Fruit fly (Drosophila melanogaster): ENCODE data around the gene CG9498.

The CG9498 gene

dm6 chr2L:6350984-6351808, at the start of gene CG9498:
CG9498 (minus strand) TSS chr2L:6351034.
- TF ChIP-seq tj (GFP tag; optimal IDR thresholded peaks at IDR 0.05) = peak; percentile 61
- TF ChIP-seq CG7101 (tag; optimal IDR thresholded peaks at IDR 0.05) = peak; percentile 93
- no peak for TF ChIP-seq bab1 (GFP tag; optimal IDR thresholded peaks at IDR 0.05)
- TF ChIP-seq toe (GFP tag; optimal IDR thresholded peaks at IDR 0.05) = peak; percentile 38
- TF ChIP-seq CG11617 (GFP tag; optimal IDR thresholded peaks at IDR 0.05) = peak; percentile 89
- peak; percentile 31 for TF ChIP-seq Crg-1 (GFP tag; optimal IDR thresholded peaks at IDR 0.05)
- TF ChIP-seq CG14711 (tag; optimal IDR thresholded peaks at IDR 0.05) = peak; percentile 86
- peak; percentile 2 for TF ChIP-seq ovo (GFP tag; optimal IDR thresholded peaks at IDR 0.05)
- peak; percentile 47 for TF ChIP-seq CG7045 (GFP tag; optimal IDR thresholded peaks at IDR 0.05)
- peak; percentile 34 for TF ChIP-seq cic (GFP tag; optimal IDR thresholded peaks at IDR 0.05)
- peak; percentile 72 for TF ChIP-seq CG5204 (GFP tag; optimal IDR thresholded peaks at IDR 0.05)
- peak; percentile 96 for TF ChIP-seq CG12768 (GFP tag; optimal IDR thresholded peaks at IDR 0.05)
- TF ChIP-seq Clk (GFP tag; optimal IDR thresholded peaks at IDR 0.05) = peak; percentile 91
- peak; percentile 32 for TF ChIP-seq Hr96 (GFP tag; optimal IDR thresholded peaks at IDR 0.05)
- peak; percentile 97 for TF ChIP-seq CG33017 (tag; optimal IDR thresholded peaks at IDR 0.05)
- peak; percentile 52 for TF ChIP-seq kay (GFP tag; ENCODE audit: borderline replicate concordance)
- peak; percentile 13 for TF ChIP-seq Mnt (GFP tag; optimal IDR thresholded peaks at IDR 0.05)
- TF ChIP-seq pad (GFP tag; optimal IDR thresholded peaks at IDR 0.05) = peak; percentile 80
- TF ChIP-seq cnc (optimal IDR thresholded peaks at IDR 0.05) = peak in 1 of 2 experiments; percentile 90
- TF ChIP-seq CG1620 (GFP tag; optimal IDR thresholded peaks at IDR 0.05) = no peak

dm6 chr2L:6397149-6397548, 46.3 kb upstream of the CG9498 start, which contains the start of gene CG42369:
CG42369 (minus strand) TSS chr2L:6397249.
- TF ChIP-seq Mnt (GFP tag; optimal IDR thresholded peaks at IDR 0.05) = no peak
- TF ChIP-seq ovo (GFP tag; optimal IDR thresholded peaks at IDR 0.05) = no peak
- no peak for TF ChIP-seq pad (GFP tag; optimal IDR thresholded peaks at IDR 0.05)
- no peak for TF ChIP-seq CG33017 (tag; optimal IDR thresholded peaks at IDR 0.05)
- TF ChIP-seq CG11617 (GFP tag; optimal IDR thresholded peaks at IDR 0.05) = no peak
- no peak for TF ChIP-seq Hr96 (GFP tag; optimal IDR thresholded peaks at IDR 0.05)
- TF ChIP-seq CG1620 (GFP tag; optimal IDR thresholded peaks at IDR 0.05) = no peak
- no peak for TF ChIP-seq tj (GFP tag; optimal IDR thresholded peaks at IDR 0.05)
- TF ChIP-seq Clk (GFP tag; optimal IDR thresholded peaks at IDR 0.05) = no peak
- TF ChIP-seq Crg-1 (GFP tag; optimal IDR thresholded peaks at IDR 0.05) = no peak
- no peak for TF ChIP-seq cnc (optimal IDR thresholded peaks at IDR 0.05)
- TF ChIP-seq kay (GFP tag; ENCODE audit: borderline replicate concordance) = no peak
- TF ChIP-seq cic (GFP tag; optimal IDR thresholded peaks at IDR 0.05) = no peak
- TF ChIP-seq bab1 (GFP tag; optimal IDR thresholded peaks at IDR 0.05) = no peak
- no peak for TF ChIP-seq toe (GFP tag; optimal IDR thresholded peaks at IDR 0.05)
- no peak for TF ChIP-seq CG12768 (GFP tag; optimal IDR thresholded peaks at IDR 0.05)
- TF ChIP-seq CG7101 (tag; optimal IDR thresholded peaks at IDR 0.05) = no peak
- TF ChIP-seq CG14711 (tag; optimal IDR thresholded peaks at IDR 0.05) = no peak
- TF ChIP-seq CG5204 (GFP tag; optimal IDR thresholded peaks at IDR 0.05) = no peak
- no peak for TF ChIP-seq CG7045 (GFP tag; optimal IDR thresholded peaks at IDR 0.05)

- TF ChIP-seq tj (GFP tag; optimal IDR thresholded peaks at IDR 0.05) = no peak
- TF ChIP-seq CG14711 (tag; optimal IDR thresholded peaks at IDR 0.05) = no peak
- no peak for TF ChIP-seq Hr96 (GFP tag; optimal IDR thresholded peaks at IDR 0.05)
- TF ChIP-seq kay (GFP tag; ENCODE audit: borderline replicate concordance) = no peak
- TF ChIP-seq bab1 (GFP tag; optimal IDR thresholded peaks at IDR 0.05) = no peak
- TF ChIP-seq Clk (GFP tag; optimal IDR thresholded peaks at IDR 0.05) = no peak
- no peak for TF ChIP-seq CG5204 (GFP tag; optimal IDR thresholded peaks at IDR 0.05)
- TF ChIP-seq CG7045 (GFP tag; optimal IDR thresholded peaks at IDR 0.05) = no peak
- TF ChIP-seq CG7101 (tag; optimal IDR thresholded peaks at IDR 0.05) = no peak
- TF ChIP-seq cic (GFP tag; optimal IDR thresholded peaks at IDR 0.05) = no peak
- TF ChIP-seq CG12768 (GFP tag; optimal IDR thresholded peaks at IDR 0.05) = no peak
- no peak for TF ChIP-seq Crg-1 (GFP tag; optimal IDR thresholded peaks at IDR 0.05)
- TF ChIP-seq cnc (optimal IDR thresholded peaks at IDR 0.05) = no peak
- no peak for TF ChIP-seq toe (GFP tag; optimal IDR thresholded peaks at IDR 0.05)
- no peak for TF ChIP-seq Mnt (GFP tag; optimal IDR thresholded peaks at IDR 0.05)
Observed at dm6 chr2L:6391469-6391868, 40.6 kb upstream of the CG9498 start.

- no peak for TF ChIP-seq tj (GFP tag; optimal IDR thresholded peaks at IDR 0.05)
- no peak for TF ChIP-seq bab1 (GFP tag; optimal IDR thresholded peaks at IDR 0.05)
Observed at dm6 chr2L:6387068-6387467, 36.2 kb upstream of the CG9498 start.

- TF ChIP-seq CG1620 (GFP tag; optimal IDR thresholded peaks at IDR 0.05) = no peak
- TF ChIP-seq Hr96 (GFP tag; optimal IDR thresholded peaks at IDR 0.05) = no peak
- TF ChIP-seq pad (GFP tag; optimal IDR thresholded peaks at IDR 0.05) = no peak
- no peak for TF ChIP-seq kay (GFP tag; ENCODE audit: borderline replicate concordance)
- no peak for TF ChIP-seq ovo (GFP tag; optimal IDR thresholded peaks at IDR 0.05)
- TF ChIP-seq CG11617 (GFP tag; optimal IDR thresholded peaks at IDR 0.05) = no peak
- no peak for TF ChIP-seq Crg-1 (GFP tag; optimal IDR thresholded peaks at IDR 0.05)
- no peak for TF ChIP-seq bab1 (GFP tag; optimal IDR thresholded peaks at IDR 0.05)
- no peak for TF ChIP-seq tj (GFP tag; optimal IDR thresholded peaks at IDR 0.05)
- TF ChIP-seq Mnt (GFP tag; optimal IDR thresholded peaks at IDR 0.05) = no peak
- TF ChIP-seq cic (GFP tag; optimal IDR thresholded peaks at IDR 0.05) = no peak
- TF ChIP-seq cnc (optimal IDR thresholded peaks at IDR 0.05) = no peak
- no peak for TF ChIP-seq CG7101 (tag; optimal IDR thresholded peaks at IDR 0.05)
- TF ChIP-seq Clk (GFP tag; optimal IDR thresholded peaks at IDR 0.05) = no peak
- TF ChIP-seq CG5204 (GFP tag; optimal IDR thresholded peaks at IDR 0.05) = no peak
- TF ChIP-seq CG14711 (tag; optimal IDR thresholded peaks at IDR 0.05) = no peak
Observed at dm6 chr2L:6385409-6385808, 34.6 kb upstream of the CG9498 start, which contains the start of gene Nepl6. Nepl6 (minus strand) TSS chr2L:6385512.

All from whole organism, adult.